Worm (Caenorhabditis elegans) whole organism, L2 larva: ENCODE results near the gene F35E8.9.

ENCODE experiments used
- C34F6.9 ChIP-seq: fragments of 150-350 bp; optimal IDR thresholded peaks from 2 replicates; lab custom pipeline; 2014; ENCODE audit warnings: missing biosample characterization, missing genetic modification characterization
- F13H6.1 ChIP-seq: sonication (generic microtip); optimal IDR thresholded peaks from 2 replicates; lab custom pipeline; 2016; ENCODE audit warnings: missing genetic modification characterization, missing compliant biosample characterization
- R02D3.7 ChIP-seq: fragments of 150-350 bp; optimal IDR thresholded peaks from 2 replicates; lab custom pipeline; 2014; ENCODE audit warnings: missing biosample characterization, missing genetic modification characterization
- ZK546.5 ChIP-seq: sonication (generic microtip); optimal IDR thresholded peaks from 2 replicates; lab custom pipeline; 2017; ENCODE audit warnings: missing biosample characterization, missing genetic modification characterization
- alr-1 ChIP-seq: fragments of 150-350 bp; optimal IDR thresholded peaks from 2 replicates; lab custom pipeline; 2014; ENCODE audit warnings: missing biosample characterization, missing genetic modification characterization
- aly-2 ChIP-seq: fragments of 150-350 bp; optimal IDR thresholded peaks from 2 replicates; lab custom pipeline; 2014; ENCODE audit warnings: missing biosample characterization, missing genetic modification characterization
- ama-1 ChIP-seq: fragments of 150-350 bp; optimal IDR thresholded peaks from 2 replicates; lab custom pipeline; 2018; ENCODE audit warnings: inconsistent platforms
- blmp-1 ChIP-seq: sonication (generic microtip); optimal IDR thresholded peaks from 2 replicates; lab custom pipeline; 2017; ENCODE audit warnings: missing genetic modification characterization, mild to moderate bottlenecking, missing compliant biosample characterization, antibody characterized with exemption, moderate library complexity; ENCODE audit not compliant: insufficient read depth
- ceh-82 ChIP-seq: fragments of 150-350 bp; optimal IDR thresholded peaks from 2 replicates; lab custom pipeline; 2014; ENCODE audit warnings: missing biosample characterization, missing genetic modification characterization
- crh-2 ChIP-seq: sonication (generic microtip); optimal IDR thresholded peaks from 2 replicates; lab custom pipeline; 2017; ENCODE audit warnings: missing biosample characterization, missing genetic modification characterization
- dmd-4 ChIP-seq: sonication (generic microtip); optimal IDR thresholded peaks from 2 replicates; lab custom pipeline; 2017; ENCODE audit warnings: missing biosample characterization, missing genetic modification characterization
- egl-27 ChIP-seq: sonication (generic microtip); optimal IDR thresholded peaks from 3 replicates; lab custom pipeline; 2017; ENCODE audit warnings: missing biosample characterization, missing genetic modification reagents, missing genetic modification characterization
- elt-1 ChIP-seq: fragments of 150-350 bp; optimal IDR thresholded peaks from 2 replicates; lab custom pipeline; 2014; ENCODE audit warnings: missing biosample characterization, missing genetic modification characterization
- fos-1 ChIP-seq: fragments of 150-350 bp; optimal IDR thresholded peaks from 2 replicates; lab custom pipeline; 2014; ENCODE audit warnings: missing biosample characterization, missing genetic modification characterization
- gmeb-1 ChIP-seq: fragments of 150-350 bp; optimal IDR thresholded peaks from 2 replicates; lab custom pipeline; 2014; ENCODE audit warnings: missing biosample characterization, missing genetic modification characterization
- lin-11 ChIP-seq: fragments of 150-350 bp; sonication (generic microtip); optimal IDR thresholded peaks from 2 replicates; lab custom pipeline; 2014; ENCODE audit warnings: missing biosample characterization, missing genetic modification characterization, inconsistent platforms, mixed read lengths
- lin-13 ChIP-seq: fragments of 150-350 bp; optimal IDR thresholded peaks from 2 replicates; lab custom pipeline; 2014; ENCODE audit warnings: missing biosample characterization, missing genetic modification reagents, missing genetic modification characterization
- lin-39 ChIP-seq: fragments of 150-350 bp; optimal IDR thresholded peaks from 2 replicates; lab custom pipeline; 2014; ENCODE audit warnings: missing biosample characterization, missing genetic modification reagents, missing genetic modification characterization
- mab-5 ChIP-seq: fragments of 150-350 bp; optimal IDR thresholded peaks from 2 replicates; lab custom pipeline; 2014; ENCODE audit warnings: missing biosample characterization, missing genetic modification characterization
- mbf-1 ChIP-seq: sonication (generic microtip); optimal IDR thresholded peaks from 2 replicates; lab custom pipeline; 2017; ENCODE audit warnings: missing biosample characterization, missing genetic modification characterization
- nhr-11 ChIP-seq: fragments of 150-350 bp; optimal IDR thresholded peaks from 2 replicates; lab custom pipeline; 2014; ENCODE audit warnings: missing biosample characterization, missing genetic modification characterization
- nhr-12 ChIP-seq: fragments of 150-350 bp; optimal IDR thresholded peaks from 2 replicates; lab custom pipeline; 2014; ENCODE audit warnings: missing biosample characterization, missing genetic modification characterization
- nhr-21 ChIP-seq: fragments of 150-350 bp; optimal IDR thresholded peaks from 2 replicates; lab custom pipeline; 2014; ENCODE audit warnings: missing biosample characterization, missing genetic modification characterization
- nhr-23 ChIP-seq: fragments of 150-350 bp; optimal IDR thresholded peaks from 2 replicates; lab custom pipeline; 2014; ENCODE audit warnings: missing biosample characterization, missing genetic modification reagents, missing genetic modification characterization
- nhr-25 ChIP-seq: fragments of 150-350 bp; sonication (generic microtip); optimal IDR thresholded peaks from 3 replicates; lab custom pipeline; 2014; ENCODE audit warnings: missing biosample characterization, missing genetic modification characterization
- nhr-77 ChIP-seq: fragments of 150-350 bp; optimal IDR thresholded peaks from 2 replicates; lab custom pipeline; 2014; ENCODE audit warnings: missing biosample characterization, missing genetic modification characterization
- sem-4 ChIP-seq: fragments of 150-350 bp; optimal IDR thresholded peaks from 2 replicates; lab custom pipeline; 2014; ENCODE audit warnings: missing biosample characterization, missing genetic modification reagents, missing genetic modification characterization
- sma-3 ChIP-seq: sonication (generic microtip); optimal IDR thresholded peaks from 2 replicates; lab custom pipeline; 2016; ENCODE audit warnings: missing genetic modification reagents, missing genetic modification characterization, missing compliant biosample characterization
- sma-9 ChIP-seq, 2 experiments: fragments of 150-350 bp in 1 of 2; sonication (generic microtip) in 1 of 2; optimal IDR thresholded peaks; 2 replicates each; lab custom pipeline; 2014 to 2016; ENCODE audit warnings: missing genetic modification characterization in 2 of 2, mild to moderate bottlenecking in 1 of 2, missing biosample characterization in 1 of 2, missing compliant biosample characterization in 1 of 2, missing genetic modification reagents in 1 of 2, moderate library complexity in 1 of 2
- snpc-4 ChIP-seq: fragments of 150-350 bp; optimal IDR thresholded peaks from 2 replicates; lab custom pipeline; 2014; ENCODE audit warnings: missing biosample characterization, missing genetic modification characterization
- unc-39 ChIP-seq: fragments of 150-350 bp; optimal IDR thresholded peaks from 2 replicates; lab custom pipeline; 2014; ENCODE audit warnings: missing biosample characterization, missing genetic modification characterization
- unc-55 ChIP-seq: fragments of 150-350 bp; sonication (generic microtip); optimal IDR thresholded peaks from 3 replicates; lab custom pipeline; 2014; ENCODE audit warnings: missing biosample characterization, missing genetic modification reagents, missing genetic modification characterization
- unc-62 ChIP-seq: fragments of 150-350 bp; optimal IDR thresholded peaks from 2 replicates; lab custom pipeline; 2014; ENCODE audit warnings: missing biosample characterization, missing genetic modification reagents, missing genetic modification characterization
- zag-1 ChIP-seq: fragments of 150-350 bp; optimal IDR thresholded peaks from 2 replicates; lab custom pipeline; 2014; ENCODE audit warnings: missing biosample characterization, missing genetic modification characterization
- ztf-11 ChIP-seq: sonication (generic microtip); optimal IDR thresholded peaks from 2 replicates; lab custom pipeline; 2017; ENCODE audit warnings: missing biosample characterization, missing genetic modification characterization
- ztf-4 ChIP-seq: fragments of 150-350 bp; optimal IDR thresholded peaks from 2 replicates; lab custom pipeline; 2014; ENCODE audit warnings: missing biosample characterization, missing genetic modification characterization

F35E8.9 gene

DNA sequence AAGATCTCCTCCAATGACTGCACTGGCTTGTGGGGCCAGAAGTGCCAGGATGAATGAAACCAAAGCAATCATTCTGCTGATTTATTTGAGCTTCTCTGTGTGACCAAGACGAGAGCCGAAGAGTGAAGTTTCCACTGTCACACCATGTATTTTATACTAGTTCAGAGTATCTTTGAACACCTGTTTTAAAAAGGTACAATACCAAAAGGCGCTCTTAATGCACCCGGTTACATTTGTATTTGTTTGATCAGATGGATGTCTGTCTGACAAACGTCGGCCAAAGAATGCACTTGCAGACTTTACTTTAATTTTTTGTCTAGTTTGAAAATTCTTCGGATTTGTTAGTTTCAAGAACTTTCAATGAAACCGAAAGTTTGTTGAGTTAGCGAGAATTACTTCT lies 2.9 kb upstream of the F35E8.9 start, which contains the start of gene F35E8.10:
Gene F35E8.10 (minus strand): TSS at position 101 of the 400 bp plus-strand sequence.
- TF ChIP-seq zag-1 (tag; lab: Kevin White, UChicago) (no peak), fos-1 (tag; lab: Kevin White, UChicago) (no peak), ztf-11 (tag; lab: Kevin White, UChicago) (no peak), ama-1 (lab: Kevin White, UChicago) (no peak), F13H6.1 (tag; lab: Kevin White, UChicago) (no peak), dmd-4 (tag; lab: Kevin White, UChicago) (no peak), ztf-4 (tag; lab: Kevin White, UChicago) (no peak), snpc-4 (tag; lab: Kevin White, UChicago) (no peak)

DNA sequence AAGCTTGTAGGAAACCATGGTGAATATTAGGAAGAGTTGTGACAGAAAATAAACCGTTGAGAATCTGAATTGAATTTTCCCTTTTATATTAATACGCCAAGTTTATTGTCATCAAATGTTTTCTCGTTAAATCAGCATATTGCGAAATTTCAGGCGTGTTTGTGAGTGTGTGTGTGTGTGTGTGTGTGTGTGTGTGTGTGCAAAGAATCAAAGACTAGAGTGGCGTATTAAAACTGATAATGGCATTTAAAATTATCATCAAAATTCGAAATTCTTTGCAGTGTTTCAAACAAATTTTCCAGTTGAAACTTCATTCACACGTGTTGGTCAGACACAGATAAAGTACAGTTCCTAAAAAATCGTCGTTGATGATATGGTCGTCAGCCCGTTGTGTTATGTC lies 1.4 kb downstream of the F35E8.9 start, which contains the start of gene gst-38:
Gene gst-38 (minus strand): TSS at position 152 of the 400 bp plus-strand sequence.
- TF ChIP-seq crh-2 = peak; percentile 30
- no peak for TF ChIP-seq zag-1 (tag; lab: Kevin White, UChicago)
- TF ChIP-seq blmp-1 = no peak
- TF ChIP-seq egl-27 (tag; lab: Kevin White, UChicago) = no peak
- TF ChIP-seq C34F6.9 = no peak
- no peak for TF ChIP-seq nhr-12 (tag; lab: Kevin White, UChicago)
- TF ChIP-seq nhr-25 (tag; lab: Kevin White, UChicago) = no peak
- TF ChIP-seq fos-1 (tag; lab: Kevin White, UChicago) = peak; percentile 63
- no peak for TF ChIP-seq elt-1 (tag; lab: Kevin White, UChicago)
- no peak for TF ChIP-seq aly-2 (tag; lab: Kevin White, UChicago)
- no peak for TF ChIP-seq lin-39 (tag; lab: Kevin White, UChicago)
- no peak for TF ChIP-seq sem-4 (tag; lab: Kevin White, UChicago)
- TF ChIP-seq alr-1 (tag; lab: Kevin White, UChicago) = no peak
- TF ChIP-seq sma-9 (GFP tag; optimal IDR thresholded peaks at IDR 0.05; lab: Kevin White, UChicago) = peak; percentile 57
- TF ChIP-seq sma-9 (tag; optimal IDR thresholded peaks at IDR 0.05; lab: Kevin White, UChicago) = no peak
- no peak for TF ChIP-seq ZK546.5 (tag; lab: Kevin White, UChicago)
- TF ChIP-seq unc-39 = no peak
- TF ChIP-seq lin-13 (GFP tag; lab: Kevin White, UChicago) = no peak

DNA sequence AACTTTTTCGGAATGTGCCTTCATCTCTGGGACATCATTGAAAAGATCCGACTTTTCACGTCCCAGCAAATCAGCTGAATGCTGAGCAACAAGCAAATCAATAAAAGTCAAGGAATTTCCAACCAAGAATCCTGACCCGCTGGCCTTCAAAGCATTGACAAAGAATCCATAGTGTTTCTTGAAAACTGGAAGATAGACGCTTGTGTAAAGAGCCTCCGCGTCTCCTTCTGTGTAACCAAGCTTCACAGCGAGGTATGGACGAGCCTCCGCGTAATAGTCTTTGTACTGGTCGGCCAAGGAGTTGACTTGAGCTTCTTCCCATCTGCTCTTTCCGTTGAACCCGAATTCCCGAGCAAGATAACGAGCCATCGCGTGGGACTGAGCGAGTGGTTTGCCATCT lies 2.1 kb downstream of the F35E8.9 start:
- no peak for TF ChIP-seq ceh-82 (tag; lab: Kevin White, UChicago)
- no peak for TF ChIP-seq ztf-4 (tag; lab: Kevin White, UChicago)
- TF ChIP-seq nhr-25 (tag; lab: Kevin White, UChicago) = no peak
- no peak for TF ChIP-seq unc-62 (GFP tag; lab: Kevin White, UChicago)
- TF ChIP-seq mbf-1 (tag; lab: Kevin White, UChicago) = no peak
- TF ChIP-seq sma-3 (GFP tag; lab: Kevin White, UChicago) = no peak
- TF ChIP-seq nhr-23 (tag; lab: Kevin White, UChicago) = no peak
- no peak for TF ChIP-seq ama-1 (lab: Kevin White, UChicago)
- no peak for TF ChIP-seq egl-27 (tag; lab: Kevin White, UChicago)
- TF ChIP-seq nhr-12 (tag; lab: Kevin White, UChicago) = no peak
- no peak for TF ChIP-seq ztf-11 (tag; lab: Kevin White, UChicago)
- TF ChIP-seq mab-5 = no peak
- no peak for TF ChIP-seq unc-55 (GFP tag; lab: Kevin White, UChicago)
- TF ChIP-seq snpc-4 (tag; lab: Kevin White, UChicago) = no peak
- no peak for TF ChIP-seq C34F6.9
- TF ChIP-seq ZK546.5 (tag; lab: Kevin White, UChicago) = no peak
- TF ChIP-seq R02D3.7 (tag; lab: Kevin White, UChicago) = no peak
- no peak for TF ChIP-seq nhr-77 (tag; lab: Kevin White, UChicago)
- TF ChIP-seq, all 48 proteins: peak for 0

DNA sequence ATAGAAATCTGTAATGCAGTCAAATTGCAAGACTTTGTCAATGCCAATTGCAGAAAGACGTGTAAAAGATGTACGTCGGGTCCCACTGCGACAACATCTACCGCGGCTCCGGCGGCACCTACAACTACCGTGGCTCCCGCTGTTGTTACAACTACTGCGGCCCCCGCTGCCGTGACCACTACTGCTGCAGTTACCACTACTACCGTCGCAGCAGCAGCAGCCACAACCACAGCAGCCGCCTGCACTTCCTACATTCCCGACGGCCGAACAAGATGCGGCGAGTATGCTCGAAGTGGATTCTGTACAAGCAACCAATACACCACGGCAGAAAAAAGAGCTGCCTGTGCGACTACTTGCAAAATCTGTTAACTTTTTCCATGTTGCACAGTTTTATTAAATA lies 2.6 kb downstream of the F35E8.9 start:
- no peak for TF ChIP-seq lin-11 (tag; lab: Kevin White, UChicago)
- no peak for TF ChIP-seq ZK546.5 (tag; lab: Kevin White, UChicago)
- no peak for TF ChIP-seq nhr-21 (tag; lab: Kevin White, UChicago)
- no peak for TF ChIP-seq nhr-77 (tag; lab: Kevin White, UChicago)
- no peak for TF ChIP-seq sma-3 (GFP tag; lab: Kevin White, UChicago)
- TF ChIP-seq nhr-11 = no peak
- no peak for TF ChIP-seq blmp-1
- no peak for TF ChIP-seq gmeb-1
- no peak for TF ChIP-seq unc-55 (GFP tag; lab: Kevin White, UChicago)
